Worm (Caenorhabditis elegans) whole organism, young adult: ENCODE measurements around the gene lsm-8.

Experiments
- B0019.2 ChIP-seq: fragments of 200-800 bp; sonication (Bioruptor generic); conservative IDR thresholded peaks from 2 replicates; pipeline ENCODE4 v1.3.6; 2022; ENCODE audit warnings: missing genetic modification reagents, missing genetic modification characterization, missing compliant biosample characterization
- D2030.7 ChIP-seq: fragments of 200-800 bp; sonication (Bioruptor generic); IDR thresholded peaks from 2 replicates; pipeline ENCODE4 v1.3.6; 2022; ENCODE audit warnings: missing genetic modification reagents, missing genetic modification characterization, missing compliant biosample characterization
- F39B2.1 ChIP-seq: fragments of 200-800 bp; sonication (Bioruptor generic); IDR thresholded peaks from 2 replicates; pipeline ENCODE4 v1.3.6; 2022; ENCODE audit warnings: missing genetic modification reagents, missing genetic modification characterization, missing compliant biosample characterization
- F49E8.2 ChIP-seq: sonication (generic microtip); optimal IDR thresholded peaks from 3 replicates; lab custom pipeline; 2017; ENCODE audit warnings: missing genetic modification characterization, mild to moderate bottlenecking, missing compliant biosample characterization, antibody characterized with exemption, moderate library complexity; ENCODE audit not compliant: insufficient read depth
- F55B11.4 ChIP-seq: sonication (generic microtip); optimal IDR thresholded peaks from 2 replicates; lab custom pipeline; 2016; ENCODE audit warnings: missing compliant biosample characterization, missing genetic modification characterization, borderline replicate concordance; ENCODE audit not compliant: insufficient read depth
- T26A5.8 ChIP-seq: sonication (generic microtip); optimal IDR thresholded peaks from 2 replicates; lab custom pipeline; 2016; ENCODE audit warnings: missing genetic modification characterization, missing compliant biosample characterization
- Y95B8A.8 ChIP-seq: fragments of 200-800 bp; sonication (Bioruptor generic); IDR thresholded peaks from 2 replicates; pipeline ENCODE4 v1.3.6; 2022; ENCODE audit warnings: missing genetic modification reagents, missing genetic modification characterization, missing compliant biosample characterization
- akir-1 ChIP-seq: fragments of 200-800 bp; sonication (Bioruptor generic); optimal IDR thresholded peaks from 2 replicates; lab custom pipeline; 2018; ENCODE audit warnings: mild to moderate bottlenecking, missing genetic modification characterization, moderate library complexity, missing compliant biosample characterization
- aptf-2 ChIP-seq: fragments of 200-800 bp; sonication (Bioruptor generic); conservative IDR thresholded peaks from 2 replicates; pipeline ENCODE4 v1.3.6; 2022; ENCODE audit warnings: missing genetic modification reagents, missing genetic modification characterization, missing compliant biosample characterization
- aptf-3 ChIP-seq: fragments of 200-800 bp; sonication (Bioruptor generic); IDR thresholded peaks from 2 replicates; pipeline ENCODE4 v1.3.6; 2022; ENCODE audit warnings: missing genetic modification characterization, missing compliant biosample characterization
- athp-1 ChIP-seq: sonication (generic microtip); optimal IDR thresholded peaks from 2 replicates; lab custom pipeline; 2017; ENCODE audit warnings: mild to moderate bottlenecking, missing genetic modification characterization, missing compliant biosample characterization
- attf-6 ChIP-seq: fragments of 200-800 bp; sonication (Bioruptor generic); IDR thresholded peaks from 2 replicates; pipeline ENCODE4 v1.3.6; 2022; ENCODE audit warnings: missing genetic modification reagents, missing genetic modification characterization, missing compliant biosample characterization
- ccch-3 ChIP-seq: fragments of 200-800 bp; sonication (Bioruptor generic); optimal IDR thresholded peaks from 2 replicates; lab custom pipeline; 2018; ENCODE audit warnings: mild to moderate bottlenecking, missing genetic modification characterization, missing compliant biosample characterization
- cebp-2 ChIP-seq: fragments of 200-800 bp; sonication (Bioruptor generic); IDR thresholded peaks from 2 replicates; pipeline ENCODE4 v1.3.6; 2022; ENCODE audit warnings: missing genetic modification characterization, missing compliant biosample characterization
- ceh-79 ChIP-seq: sonication (generic microtip); optimal IDR thresholded peaks from 2 replicates; lab custom pipeline; 2017; ENCODE audit warnings: mild to moderate bottlenecking, missing genetic modification characterization, missing compliant biosample characterization
- egrh-3 ChIP-seq: fragments of 200-800 bp; sonication (Bioruptor generic); IDR thresholded peaks from 2 replicates; pipeline ENCODE4 v1.3.6; 2022; ENCODE audit warnings: missing genetic modification reagents, missing genetic modification characterization, missing compliant biosample characterization
- ekl-4 ChIP-seq: fragments of 200-800 bp; sonication (Bioruptor generic); IDR thresholded peaks from 2 replicates; pipeline ENCODE4 v1.3.6; 2022; ENCODE audit warnings: missing genetic modification reagents, missing genetic modification characterization, missing compliant biosample characterization
- gei-17 ChIP-seq: fragments of 200-800 bp; sonication (Bioruptor generic); optimal IDR thresholded peaks from 2 replicates; lab custom pipeline; 2018; ENCODE audit warnings: mild to moderate bottlenecking, missing genetic modification characterization, missing compliant biosample characterization
- him-1 ChIP-seq: sonication (generic microtip); optimal IDR thresholded peaks from 2 replicates; lab custom pipeline; 2016; ENCODE audit warnings: missing genotype, missing genetic modification reagents, missing genetic modification characterization, missing compliant biosample characterization
- hmg-1.2 ChIP-seq: fragments of 200-800 bp; sonication (Bioruptor generic); IDR thresholded peaks from 2 replicates; pipeline ENCODE4 v1.3.6; 2022; ENCODE audit warnings: missing genetic modification reagents, missing genetic modification characterization, missing compliant biosample characterization
- lag-1 ChIP-seq: fragments of 200-800 bp; sonication (Bioruptor generic); IDR thresholded peaks from 2 replicates; pipeline ENCODE4 v1.3.6; 2022; ENCODE audit warnings: missing genetic modification reagents, missing genetic modification characterization, missing compliant biosample characterization
- let-526 ChIP-seq: fragments of 200-800 bp; sonication (Bioruptor generic); IDR thresholded peaks from 2 replicates; pipeline ENCODE4 v1.3.6; 2022; ENCODE audit warnings: missing genetic modification reagents, missing genetic modification characterization, missing compliant biosample characterization
- let-607 ChIP-seq, 2 experiments: fragments of 200-800 bp in 1 of 2; sonication (Bioruptor generic) in 1 of 2; sonication (generic microtip) in 1 of 2; optimal IDR thresholded peaks; 2 replicates each; lab custom pipeline; 2016 to 2018; ENCODE audit warnings: mild to moderate bottlenecking in 2 of 2, missing compliant biosample characterization in 2 of 2, missing genetic modification characterization in 2 of 2, moderate library complexity in 2 of 2, missing genotype in 1 of 2
- lir-1 ChIP-seq: fragments of 200-800 bp; sonication (Bioruptor generic); conservative IDR thresholded peaks from 2 replicates; pipeline ENCODE4 v1.3.6; 2022; ENCODE audit warnings: missing genetic modification reagents, missing genetic modification characterization, missing compliant biosample characterization
- lsl-1 ChIP-seq: fragments of 200-800 bp; sonication (Bioruptor generic); optimal IDR thresholded peaks from 2 replicates; lab custom pipeline; 2018; ENCODE audit warnings: mild to moderate bottlenecking, missing genetic modification characterization, moderate library complexity, missing compliant biosample characterization
- lsy-27 ChIP-seq: sonication (generic microtip); optimal IDR thresholded peaks from 2 replicates; lab custom pipeline; 2017; ENCODE audit warnings: missing genetic modification characterization, mild to moderate bottlenecking, missing compliant biosample characterization, antibody characterized with exemption, missing genotype, borderline replicate concordance; ENCODE audit not compliant: insufficient read depth
- madf-3 ChIP-seq: fragments of 200-800 bp; sonication (Bioruptor generic); IDR thresholded peaks from 2 replicates; pipeline ENCODE4 v1.3.6; 2022; ENCODE audit warnings: missing genetic modification reagents, missing genetic modification characterization, missing compliant biosample characterization
- mcd-1 ChIP-seq: fragments of 200-800 bp; sonication (Bioruptor generic); IDR thresholded peaks from 2 replicates; pipeline ENCODE4 v1.3.6; 2022; ENCODE audit warnings: missing genetic modification reagents, missing genetic modification characterization, missing compliant biosample characterization
- mes-4 ChIP-seq: sonication (generic microtip); optimal IDR thresholded peaks from 2 replicates; lab custom pipeline; 2016; ENCODE audit warnings: missing genotype, missing genetic modification characterization, missing compliant biosample characterization
- nfya-2 ChIP-seq: fragments of 200-800 bp; sonication (Bioruptor generic); IDR thresholded peaks from 2 replicates; pipeline ENCODE4 v1.3.6; 2022; ENCODE audit warnings: missing genetic modification reagents, missing genetic modification characterization, missing compliant biosample characterization
- nhr-179 ChIP-seq: sonication (generic microtip); optimal IDR thresholded peaks from 2 replicates; lab custom pipeline; 2016; ENCODE audit warnings: mild to moderate bottlenecking, missing genetic modification characterization, missing compliant biosample characterization
- nhr-27 ChIP-seq: fragments of 200-800 bp; sonication (Bioruptor generic); optimal IDR thresholded peaks from 2 replicates; lab custom pipeline; 2018; ENCODE audit warnings: mild to moderate bottlenecking, missing genetic modification characterization, moderate library complexity, missing compliant biosample characterization
- nhr-90 ChIP-seq: sonication (generic microtip); optimal IDR thresholded peaks from 2 replicates; lab custom pipeline; 2016; ENCODE audit warnings: missing genotype, mild to moderate bottlenecking, missing genetic modification characterization, missing compliant biosample characterization
- pbrm-1 ChIP-seq: fragments of 200-800 bp; sonication (Bioruptor generic); IDR thresholded peaks from 2 replicates; pipeline ENCODE4 v1.3.6; 2022; ENCODE audit warnings: missing genetic modification reagents, missing genetic modification characterization, missing compliant biosample characterization
- rcor-1 ChIP-seq: fragments of 200-800 bp; sonication (Bioruptor generic); IDR thresholded peaks from 2 replicates; pipeline ENCODE4 v1.3.6; 2022; ENCODE audit warnings: missing genetic modification reagents, missing genetic modification characterization, missing compliant biosample characterization
- rec-8 ChIP-seq, 2 experiments: sonication (generic microtip); optimal IDR thresholded peaks; 2 replicates each; lab custom pipeline; 2016; ENCODE audit warnings: mild to moderate bottlenecking in 2 of 2, missing genetic modification characterization in 2 of 2, missing genetic modification reagents in 2 of 2, missing genotype in 2 of 2, missing biosample characterization in 1 of 2, missing compliant biosample characterization in 1 of 2, moderate library complexity in 1 of 2
- repo-1 ChIP-seq: sonication (generic microtip); optimal IDR thresholded peaks from 2 replicates; lab custom pipeline; 2017; ENCODE audit warnings: mild to moderate bottlenecking, missing genetic modification characterization, missing compliant biosample characterization
- sdz-38 ChIP-seq: sonication (generic microtip); optimal IDR thresholded peaks from 2 replicates; lab custom pipeline; 2016; ENCODE audit warnings: missing genotype, missing genetic modification characterization, missing compliant biosample characterization
- snpc-1.1 ChIP-seq: sonication (generic microtip); optimal IDR thresholded peaks from 2 replicates; lab custom pipeline; 2017; ENCODE audit warnings: missing genetic modification characterization, mild to moderate bottlenecking, missing compliant biosample characterization, antibody characterized with exemption, moderate library complexity, missing genotype, missing genetic modification reagents; ENCODE audit not compliant: insufficient read depth
- tbx-9 ChIP-seq: sonication (generic microtip); optimal IDR thresholded peaks from 2 replicates; lab custom pipeline; 2016; ENCODE audit warnings: borderline replicate concordance, missing genetic modification characterization, inconsistent platforms, missing compliant biosample characterization
- tlf-1 ChIP-seq: fragments of 200-800 bp; sonication (Bioruptor generic); optimal IDR thresholded peaks from 2 replicates; lab custom pipeline; 2018; ENCODE audit warnings: mild to moderate bottlenecking, missing genetic modification characterization, missing compliant biosample characterization
- unc-130 ChIP-seq: sonication (generic microtip); optimal IDR thresholded peaks from 2 replicates; lab custom pipeline; 2016; ENCODE audit warnings: missing genetic modification reagents, missing genetic modification characterization, missing compliant biosample characterization
- unc-62 ChIP-seq: fragments of 150-350 bp; optimal IDR thresholded peaks from 2 replicates; lab custom pipeline; 2014; ENCODE audit warnings: missing biosample characterization, missing genetic modification reagents, missing genetic modification characterization
- xnd-1 ChIP-seq: sonication (generic microtip); optimal IDR thresholded peaks from 2 replicates; lab custom pipeline; 2016; ENCODE audit warnings: missing genotype, missing genetic modification reagents, missing genetic modification characterization, missing compliant biosample characterization
- zfh-2 ChIP-seq: fragments of 200-800 bp; sonication (Bioruptor generic); conservative IDR thresholded peaks from 2 replicates; pipeline ENCODE4 v1.3.6; 2022; ENCODE audit warnings: missing genetic modification reagents, missing genetic modification characterization, missing compliant biosample characterization
- ztf-18 ChIP-seq: sonication (generic microtip); optimal IDR thresholded peaks from 2 replicates; lab custom pipeline; 2016; ENCODE audit warnings: missing genotype, mild to moderate bottlenecking, missing genetic modification characterization, missing compliant biosample characterization

Gene lsm-8

ce11 chrIV:6321667-6322066, 4.7 kb upstream of the lsm-8 start, which contains the start of gene Y73B6BL.29 (continued):
- peak; percentile 7 for TF ChIP-seq gei-17
- TF ChIP-seq ztf-18 (tag; lab: Kevin White, UChicago): peak; percentile 49
- TF ChIP-seq tlf-1: peak; percentile 69
- TF ChIP-seq tbx-9 (tag; lab: Kevin White, UChicago): no peak
- TF ChIP-seq cebp-2 (GFP tag; lab: Robert Waterston, UW): no peak
- TF ChIP-seq aptf-3: no peak
- TF ChIP-seq F39B2.1 (GFP tag; lab: Robert Waterston, UW): peak; percentile 58; the same call in 1 of the 2 replicates
- peak; percentile 74 for TF ChIP-seq snpc-1.1 (tag; lab: Kevin White, UChicago)
- TF ChIP-seq mcd-1 (GFP tag; lab: Robert Waterston, UW): peak; percentile 81
- no peak for TF ChIP-seq nhr-90 (tag; lab: Kevin White, UChicago)
- TF ChIP-seq zfh-2: no peak
- peak; percentile 55 for TF ChIP-seq lsl-1
- no peak for TF ChIP-seq let-526 (GFP tag; lab: Robert Waterston, UW)
- TF ChIP-seq, all 124 proteins: peak for 72

ce11 chrIV:6323654-6324224, 2.6 kb upstream of the lsm-8 start, which contains the start of gene sqd-1:
TSS of gene sqd-1 (plus strand) at chrIV:6324174.
- TF ChIP-seq ekl-4 (GFP tag; lab: Robert Waterston, UW): peak; percentile 93
- TF ChIP-seq unc-130 (GFP tag; lab: Kevin White, UChicago): peak; percentile 62
- TF ChIP-seq ccch-3 (GFP tag; lab: Kevin White, UChicago): no peak
- peak; percentile 91 for TF ChIP-seq lir-1 (GFP tag; lab: Robert Waterston, UW)
- no peak for TF ChIP-seq him-1 (tag; lab: Kevin White, UChicago)
- peak; percentile 57 for TF ChIP-seq nhr-27 (tag; lab: Kevin White, UChicago)
- peak; percentile 87 for TF ChIP-seq athp-1 (tag; lab: Kevin White, UChicago)
- no peak for TF ChIP-seq nhr-179 (tag; lab: Kevin White, UChicago)
- no peak for TF ChIP-seq akir-1 (GFP tag; lab: Kevin White, UChicago)
- no peak for TF ChIP-seq sdz-38
- TF ChIP-seq aptf-2 (GFP tag; lab: Robert Waterston, UW): peak; percentile 65; the same call in 1 of the 2 replicates
- peak; percentile 93 for TF ChIP-seq tlf-1
- peak; percentile 57; the same call in 1 of the 2 replicates for TF ChIP-seq egrh-3 (GFP tag; lab: Robert Waterston, UW)
- peak; percentile 48 for TF ChIP-seq ztf-18 (tag; lab: Kevin White, UChicago)
- peak; percentile 57; the same call in 1 of the 2 replicates for TF ChIP-seq B0019.2 (GFP tag; lab: Robert Waterston, UW)
- no peak for TF ChIP-seq mes-4
- no peak for TF ChIP-seq lag-1 (GFP tag; lab: Robert Waterston, UW)
- TF ChIP-seq ceh-79: peak; percentile 52
- TF ChIP-seq hmg-1.2 (GFP tag; lab: Robert Waterston, UW): peak; percentile 82
- TF ChIP-seq rcor-1 (GFP tag; lab: Robert Waterston, UW): peak; percentile 91
- no peak for TF ChIP-seq unc-62 (GFP tag; lab: Kevin White, UChicago)
- TF ChIP-seq let-607 (tag; optimal IDR thresholded peaks at IDR 0.05; lab: Kevin White, UChicago): peak; percentile 84 to 93
- peak; percentile 96 for TF ChIP-seq pbrm-1 (GFP tag; lab: Robert Waterston, UW)
- no peak for TF ChIP-seq F55B11.4 (tag; lab: Kevin White, UChicago)
- peak; percentile 79; the same call in 1 of the 2 replicates for TF ChIP-seq attf-6 (GFP tag; lab: Robert Waterston, UW)
- TF ChIP-seq Y95B8A.8 (GFP tag; lab: Robert Waterston, UW): peak; percentile 92
- peak; percentile 78 for TF ChIP-seq F49E8.2 (tag; lab: Kevin White, UChicago)
- peak; percentile 54 for TF ChIP-seq xnd-1 (tag; lab: Kevin White, UChicago)
- no peak for TF ChIP-seq nfya-2
- TF ChIP-seq madf-3 (GFP tag; lab: Robert Waterston, UW): peak; percentile 91
- peak; percentile 90 for TF ChIP-seq repo-1
- TF ChIP-seq lsy-27 (tag; lab: Kevin White, UChicago): peak; percentile 2
- peak; percentile 9 for TF ChIP-seq T26A5.8 (tag; lab: Kevin White, UChicago)
- TF ChIP-seq D2030.7 (GFP tag; lab: Robert Waterston, UW): peak; percentile 89
- TF ChIP-seq rec-8 (tag; optimal IDR thresholded peaks at IDR 0.05; lab: Kevin White, UChicago): peak in 1 of 2 experiments; percentile 7
